Worm (Caenorhabditis elegans) whole organism, L1 larva: ENCODE data around the gene dpy-23.

Source experiments
- elt-3 ChIP-seq, 6 experiments: fragments of 150-350 bp in 1 of 6; sonication (generic microtip); optimal IDR thresholded peaks; 2 replicates each; lab custom pipeline; 2017 to 2018; ENCODE audit warnings: missing biosample characterization in 6 of 6, missing genetic modification characterization in 6 of 6, inconsistent platforms in 1 of 6
- lin-35 ChIP-seq, 2 experiments: fragments of 150-350 bp; optimal IDR thresholded peaks; 2 replicates each; lab custom pipeline; 2014; ENCODE audit warnings: missing biosample characterization in 2 of 2, missing genetic modification characterization in 2 of 2, missing genetic modification reagents in 2 of 2
- nhr-11 ChIP-seq: fragments of 150-350 bp; optimal IDR thresholded peaks from 2 replicates; lab custom pipeline; 2014; ENCODE audit warnings: missing biosample characterization, missing genetic modification characterization

- TF ChIP-seq nhr-11 (tag; lab: Kevin White, UChicago) (no peak), elt-3 (tag; optimal IDR thresholded peaks at IDR 0.05; lab: Kevin White, UChicago) (no peak), lin-35 (GFP tag; optimal IDR thresholded peaks at IDR 0.05; lab: Kevin White, UChicago) (no peak)
These were observed 13.7 kb downstream of the dpy-23 start, which contains the start of gene D1079.1 for ce11 chrX:4402854-4403253.
